Fruit fly (Drosophila melanogaster): ENCODE results near the gene CG15034.

CG15034 gene

DNA sequence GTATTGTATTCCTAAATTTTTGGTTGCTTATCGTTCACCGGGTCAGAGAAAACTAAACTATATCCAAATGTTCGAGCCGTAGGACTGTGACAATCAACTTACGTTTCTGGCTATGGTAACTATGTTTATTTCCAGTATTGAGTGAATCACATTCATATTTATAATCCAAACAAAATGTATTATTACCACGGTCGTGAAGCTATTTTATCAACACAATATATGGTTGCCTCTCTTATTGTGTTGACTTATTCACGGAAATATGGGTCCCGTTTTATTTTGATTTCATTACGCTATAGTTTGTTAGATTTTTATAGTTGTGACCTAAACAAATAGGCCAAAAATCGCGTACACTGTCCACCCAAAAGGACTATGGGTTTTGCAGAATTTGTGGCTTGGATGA lies at the start of gene CG15034:
TSS of gene CG15034 (minus strand) at position 101 of the 400 bp plus-strand sequence.
- TF ChIP-seq Dll (optimal IDR thresholded peaks at IDR 0.05), result no peak
- TF ChIP-seq usp (GFP tag; optimal IDR thresholded peaks at IDR 0.05), result no peak
- no peak for TF ChIP-seq psq (optimal IDR thresholded peaks at IDR 0.05)
- no peak for TF ChIP-seq pan (optimal IDR thresholded peaks at IDR 0.05)
- TF ChIP-seq CG8478 (optimal IDR thresholded peaks at IDR 0.05), result no peak
- no peak for TF ChIP-seq EcR (GFP tag; optimal IDR thresholded peaks at IDR 0.05)

DNA sequence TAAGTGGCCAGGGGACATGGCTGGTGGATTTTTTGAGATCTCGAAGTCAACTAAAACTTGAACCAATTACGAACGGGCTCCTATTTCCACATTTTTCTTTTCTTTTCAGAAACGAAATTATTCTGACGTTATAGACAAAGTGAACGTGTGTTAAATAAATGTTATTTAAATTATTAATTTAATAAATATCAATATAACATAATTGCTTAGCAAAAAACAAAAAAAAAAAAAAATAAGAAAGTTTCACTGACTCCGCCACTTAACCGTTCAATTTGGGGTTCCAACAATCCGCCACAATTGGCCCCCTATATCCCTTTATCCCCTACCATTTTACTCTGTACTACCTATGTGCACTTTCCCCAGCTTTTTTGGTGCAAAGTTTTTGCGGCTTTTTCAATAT lies 35.6 kb upstream of the CG15034 start, which contains the start of gene CG42781:
TSS of gene CG42781 (minus strand) at position 101 of the 400 bp plus-strand sequence.
- TF ChIP-seq psq (optimal IDR thresholded peaks at IDR 0.05) (no peak), pan (optimal IDR thresholded peaks at IDR 0.05) (no peak), Dll (optimal IDR thresholded peaks at IDR 0.05) (no peak), usp (GFP tag; optimal IDR thresholded peaks at IDR 0.05) (no peak), EcR (GFP tag; optimal IDR thresholded peaks at IDR 0.05) (no peak), CG8478 (optimal IDR thresholded peaks at IDR 0.05) (no peak)

DNA sequence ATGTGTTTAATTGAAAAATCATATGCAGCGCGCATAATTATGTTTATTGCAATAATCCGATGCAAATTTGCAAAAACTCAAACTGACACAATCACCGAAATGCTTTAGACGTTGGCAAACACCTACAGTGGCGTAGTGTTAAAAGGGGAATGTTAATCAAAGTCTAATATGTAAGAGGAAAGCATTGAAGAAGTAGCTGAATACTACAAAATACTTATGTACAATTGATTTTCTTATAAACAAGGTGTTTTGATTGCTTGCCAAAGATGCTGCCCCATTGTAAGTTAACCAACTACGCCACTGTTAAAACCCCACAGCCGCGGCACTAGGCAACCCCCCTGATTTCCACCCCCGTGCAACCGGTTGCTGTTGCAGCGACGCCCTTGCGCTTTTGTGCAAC lies 32.3 kb upstream of the CG15034 start:
- no peak for TF ChIP-seq psq (optimal IDR thresholded peaks at IDR 0.05)
- no peak for TF ChIP-seq CG8478 (optimal IDR thresholded peaks at IDR 0.05)
- no peak for TF ChIP-seq EcR (GFP tag; optimal IDR thresholded peaks at IDR 0.05)
- TF ChIP-seq usp (GFP tag; optimal IDR thresholded peaks at IDR 0.05), result no peak
- TF ChIP-seq pan (optimal IDR thresholded peaks at IDR 0.05), result no peak
- TF ChIP-seq Dll (optimal IDR thresholded peaks at IDR 0.05), result no peak

dm6 chrX:7377840-7378239 lies 30.5 kb upstream of the CG15034 start, which contains the start of gene CheA7a:
CheA7a (plus strand) TSS chrX:7378140.
- TF ChIP-seq pan (optimal IDR thresholded peaks at IDR 0.05) (no peak), EcR (GFP tag; optimal IDR thresholded peaks at IDR 0.05) (no peak)

dm6 chrX:7372475-7372874 lies 25.2 kb upstream of the CG15034 start:
- TF ChIP-seq CG8478 (optimal IDR thresholded peaks at IDR 0.05) (no peak), Dll (optimal IDR thresholded peaks at IDR 0.05) (no peak), psq (optimal IDR thresholded peaks at IDR 0.05) (no peak), pan (optimal IDR thresholded peaks at IDR 0.05) (no peak), usp (GFP tag; optimal IDR thresholded peaks at IDR 0.05) (no peak), EcR (GFP tag; optimal IDR thresholded peaks at IDR 0.05) (no peak)

- no peak for TF ChIP-seq Dll (optimal IDR thresholded peaks at IDR 0.05)
- TF ChIP-seq CG8478 (optimal IDR thresholded peaks at IDR 0.05), result no peak
- no peak for TF ChIP-seq pan (optimal IDR thresholded peaks at IDR 0.05)
- no peak for TF ChIP-seq EcR (GFP tag; optimal IDR thresholded peaks at IDR 0.05)
- no peak for TF ChIP-seq usp (GFP tag; optimal IDR thresholded peaks at IDR 0.05)
- no peak for TF ChIP-seq psq (optimal IDR thresholded peaks at IDR 0.05)
Observed at dm6 chrX:7368361-7368760, 21.1 kb upstream of the CG15034 start.

DNA sequence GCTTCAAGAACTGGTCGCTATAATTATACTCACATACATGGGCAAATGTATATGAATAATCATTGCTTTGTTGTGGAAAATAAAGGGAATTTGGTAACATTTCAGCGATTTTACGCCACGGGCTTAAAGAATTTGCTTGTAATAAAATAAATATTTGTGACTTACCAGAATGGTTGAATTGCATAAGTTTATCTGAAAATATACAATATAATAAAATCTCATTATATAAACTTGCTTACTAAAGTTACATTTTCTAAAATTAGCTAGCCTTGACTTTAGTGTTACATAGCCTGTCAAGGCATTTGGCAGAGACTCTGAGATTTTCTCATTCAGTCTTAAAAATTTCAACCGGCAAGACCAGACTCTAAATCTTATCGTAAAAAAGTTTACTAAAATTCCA lies 11.2 kb upstream of the CG15034 start, which contains the start of gene CG1999:
TSS of gene CG1999 (plus strand) at position 301 of the 400 bp plus-strand sequence.
- TF ChIP-seq pan (optimal IDR thresholded peaks at IDR 0.05), result no peak

DNA sequence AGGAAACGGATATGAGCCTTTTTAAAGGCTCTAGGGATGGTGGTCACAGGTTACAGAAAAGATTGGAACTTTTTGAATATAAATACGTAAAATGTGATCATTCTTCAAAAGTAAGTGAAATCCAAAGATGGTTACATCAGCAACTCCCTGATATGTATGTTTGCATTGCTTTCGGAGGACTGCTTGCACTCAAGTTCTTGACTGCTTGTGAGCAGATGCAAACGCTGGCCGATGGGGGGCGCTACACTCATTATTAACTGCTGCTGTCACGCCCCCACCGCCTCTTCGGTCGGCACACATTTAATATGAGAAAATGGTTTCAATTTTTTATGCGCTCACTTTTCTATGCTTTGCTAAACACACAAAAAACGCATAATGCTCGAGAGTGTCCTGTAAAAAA lies 2.7 kb upstream of the CG15034 start:
- TF ChIP-seq EcR (GFP tag; optimal IDR thresholded peaks at IDR 0.05) (no peak), pan (optimal IDR thresholded peaks at IDR 0.05) (no peak), CG8478 (optimal IDR thresholded peaks at IDR 0.05) (no peak), Dll (optimal IDR thresholded peaks at IDR 0.05) (no peak), usp (GFP tag; optimal IDR thresholded peaks at IDR 0.05) (no peak), psq (optimal IDR thresholded peaks at IDR 0.05) (no peak)

DNA sequence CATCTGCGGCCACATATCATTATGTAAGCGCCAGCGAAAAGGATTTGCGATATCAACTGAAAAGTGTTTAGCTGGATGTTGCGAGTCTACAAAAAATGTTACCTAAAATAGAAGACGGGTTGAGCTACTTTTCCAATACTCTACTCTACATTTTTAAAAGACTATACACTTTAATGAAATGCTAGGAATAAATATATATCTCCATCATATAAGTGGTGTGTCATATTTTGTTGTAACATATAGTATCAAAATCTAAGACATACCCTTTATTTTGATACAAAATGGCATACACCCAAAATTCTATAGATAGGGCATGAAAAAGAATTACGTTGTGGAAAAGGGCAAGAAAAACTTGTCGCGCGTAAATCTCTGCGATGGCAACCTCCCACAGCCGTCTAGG lies 4.3 kb downstream of the CG15034 start:
- TF ChIP-seq pan (optimal IDR thresholded peaks at IDR 0.05) (no peak), Dll (optimal IDR thresholded peaks at IDR 0.05) (no peak), EcR (GFP tag; optimal IDR thresholded peaks at IDR 0.05) (no peak), usp (GFP tag; optimal IDR thresholded peaks at IDR 0.05) (no peak), psq (optimal IDR thresholded peaks at IDR 0.05) (no peak), CG8478 (optimal IDR thresholded peaks at IDR 0.05) (no peak)

DNA sequence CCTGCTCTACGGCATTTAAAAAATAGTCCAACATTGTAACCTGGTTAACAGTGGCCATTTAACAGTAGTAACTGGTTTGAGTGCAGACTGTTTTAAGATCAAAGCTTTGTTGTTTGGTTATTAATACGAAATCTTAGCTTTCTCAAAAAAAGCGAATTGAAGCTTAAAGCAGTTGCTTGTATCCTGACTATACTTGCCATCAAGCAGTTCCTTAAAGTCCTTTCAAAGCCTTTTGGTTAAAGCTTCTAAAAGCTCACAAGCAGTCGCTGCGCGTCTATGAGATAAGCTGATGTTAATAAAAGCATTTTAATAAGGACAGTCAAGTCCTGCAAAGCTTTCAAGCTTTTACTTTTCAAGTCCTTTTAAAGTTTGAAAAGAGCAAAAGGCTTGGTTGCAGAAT lies 6.6 kb downstream of the CG15034 start:
- TF ChIP-seq CG8478 (optimal IDR thresholded peaks at IDR 0.05) (no peak), pan (optimal IDR thresholded peaks at IDR 0.05) (no peak), Dll (optimal IDR thresholded peaks at IDR 0.05) (no peak), EcR (GFP tag; optimal IDR thresholded peaks at IDR 0.05) (no peak), usp (GFP tag; optimal IDR thresholded peaks at IDR 0.05) (no peak), psq (optimal IDR thresholded peaks at IDR 0.05) (no peak)

- TF ChIP-seq Dll (optimal IDR thresholded peaks at IDR 0.05) (no peak), psq (optimal IDR thresholded peaks at IDR 0.05) (no peak), usp (GFP tag; optimal IDR thresholded peaks at IDR 0.05) (no peak), CG8478 (optimal IDR thresholded peaks at IDR 0.05) (no peak), pan (optimal IDR thresholded peaks at IDR 0.05) (no peak), EcR (GFP tag; optimal IDR thresholded peaks at IDR 0.05) (no peak)
Observed at dm6 chrX:7339610-7340326, 7.5 kb downstream of the CG15034 start.

- no peak for TF ChIP-seq usp (GFP tag; optimal IDR thresholded peaks at IDR 0.05)
- TF ChIP-seq CG8478 (optimal IDR thresholded peaks at IDR 0.05), result no peak
- no peak for TF ChIP-seq psq (optimal IDR thresholded peaks at IDR 0.05)
- TF ChIP-seq EcR (GFP tag; optimal IDR thresholded peaks at IDR 0.05), result no peak
- no peak for TF ChIP-seq pan (optimal IDR thresholded peaks at IDR 0.05)
- no peak for TF ChIP-seq Dll (optimal IDR thresholded peaks at IDR 0.05)
Observed at dm6 chrX:7338538-7338937, 8.8 kb downstream of the CG15034 start.

dm6 chrX:7337975-7338374 lies 9.3 kb downstream of the CG15034 start:
- no peak for TF ChIP-seq psq (optimal IDR thresholded peaks at IDR 0.05)
- TF ChIP-seq EcR (GFP tag; optimal IDR thresholded peaks at IDR 0.05), result no peak
- no peak for TF ChIP-seq pan (optimal IDR thresholded peaks at IDR 0.05)
- TF ChIP-seq Dll (optimal IDR thresholded peaks at IDR 0.05), result no peak
- no peak for TF ChIP-seq CG8478 (optimal IDR thresholded peaks at IDR 0.05)
- TF ChIP-seq usp (GFP tag; optimal IDR thresholded peaks at IDR 0.05), result no peak
